Fruit fly (Drosophila melanogaster): Measurements from ENCODE around the gene Smyd3.

Gene Smyd3

DNA sequence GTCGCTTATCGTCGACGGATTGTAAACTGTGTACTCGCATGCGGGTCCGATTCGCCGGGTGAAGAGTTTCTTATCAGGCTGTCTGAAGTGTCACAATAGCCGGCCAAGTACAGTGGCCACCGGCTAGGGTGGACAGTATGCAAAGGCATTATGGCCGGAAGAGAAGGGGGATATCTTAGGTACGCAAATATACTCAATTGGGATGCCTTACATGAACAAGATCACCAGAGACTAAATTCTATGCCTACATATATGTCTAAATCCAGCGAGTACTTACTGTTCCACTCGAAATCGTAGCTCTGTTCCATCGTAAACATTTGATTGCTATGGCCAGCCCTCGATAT is 15.0 kb downstream of the Smyd3 start (continued):
- TF ChIP-seq oc (tag; optimal IDR thresholded peaks at IDR 0.05): no peak
- TF ChIP-seq CG8924 (tag; optimal IDR thresholded peaks at IDR 0.05): peak; percentile 85
- peak; percentile 97 for TF ChIP-seq sens (GFP tag)
- TF ChIP-seq Mad (GFP tag; optimal IDR thresholded peaks at IDR 0.05): peak; percentile 77
- peak; percentile 95 for TF ChIP-seq dpn (GFP tag; optimal IDR thresholded peaks at IDR 0.05)
- TF ChIP-seq CG33557 (GFP tag; optimal IDR thresholded peaks at IDR 0.05): no peak
- TF ChIP-seq CG7786 (GFP tag; optimal IDR thresholded peaks at IDR 0.05): peak; percentile 95
- peak; percentile 98 for TF ChIP-seq slbo (GFP tag; IDR thresholded peaks at IDR 0.05)
- TF ChIP-seq CG13424 (tag; optimal IDR thresholded peaks at IDR 0.05): peak; percentile 86
- TF ChIP-seq onecut (GFP tag; IDR thresholded peaks at IDR 0.05): peak; percentile 80
- TF ChIP-seq CG18619 (GFP tag; optimal IDR thresholded peaks at IDR 0.05): peak; percentile 87
- peak; percentile 92 for TF ChIP-seq repo (GFP tag; optimal IDR thresholded peaks at IDR 0.05)
- TF ChIP-seq pb (GFP tag; optimal IDR thresholded peaks at IDR 0.05): peak; percentile 91
- TF ChIP-seq tll (GFP tag; optimal IDR thresholded peaks at IDR 0.05): no peak
- TF ChIP-seq CG2889 (GFP tag; IDR thresholded peaks at IDR 0.05): peak; percentile 93
- peak; percentile 93 for TF ChIP-seq CG15269 (tag; optimal IDR thresholded peaks at IDR 0.05)
- peak; percentile 52 for TF ChIP-seq twi (tag; optimal IDR thresholded peaks at IDR 0.05)
- TF ChIP-seq CG16779 (GFP tag; IDR thresholded peaks at IDR 0.05): peak; percentile 94
- TF ChIP-seq CG7357 (GFP tag; IDR thresholded peaks at IDR 0.05): peak; percentile 88
- TF ChIP-seq hkb (optimal IDR thresholded peaks at IDR 0.05): no peak
- peak; percentile 93 for TF ChIP-seq hkb (GFP tag; IDR thresholded peaks at IDR 0.05)
- peak; percentile 82 for TF ChIP-seq Atf-2 (GFP tag; optimal IDR thresholded peaks at IDR 0.05)
- TF ChIP-seq Side (GFP tag; optimal IDR thresholded peaks at IDR 0.05): peak; percentile 93
- TF ChIP-seq CHES-1-like (GFP tag; optimal IDR thresholded peaks at IDR 0.05): peak; percentile 94
- peak; percentile 73 for TF ChIP-seq Bdp1 (GFP tag; optimal IDR thresholded peaks at IDR 0.05)
- peak; percentile 90 for TF ChIP-seq Oli (tag; optimal IDR thresholded peaks at IDR 0.05)
- TF ChIP-seq CG3838 (GFP tag; optimal IDR thresholded peaks at IDR 0.05): peak; percentile 59
- no peak for TF ChIP-seq prd (optimal IDR thresholded peaks at IDR 0.05)
- peak; percentile 96 for TF ChIP-seq prd (GFP tag; IDR thresholded peaks at IDR 0.05)
- TF ChIP-seq CG6791 (GFP tag; IDR thresholded peaks at IDR 0.05; ENCODE audit: partially characterized antibody): no peak
- TF ChIP-seq inv (GFP tag; IDR thresholded peaks at IDR 0.05; ENCODE audit: partially characterized antibody): no peak
- TF ChIP-seq Usf (GFP tag; optimal IDR thresholded peaks at IDR 0.05): peak; percentile 82
- peak; percentile 96 for TF ChIP-seq Ptx1 (GFP tag; IDR thresholded peaks at IDR 0.05)
- TF ChIP-seq CG42726 (GFP tag; IDR thresholded peaks at IDR 0.05; ENCODE audit: partially characterized antibody): no peak
- peak; percentile 85 for TF ChIP-seq kay (GFP tag; optimal IDR thresholded peaks at IDR 0.05)
- TF ChIP-seq CG33213 (GFP tag; optimal IDR thresholded peaks at IDR 0.05): peak; percentile 91
- TF ChIP-seq shn (GFP tag; optimal IDR thresholded peaks at IDR 0.05): peak; percentile 83
- peak; percentile 71 for TF ChIP-seq CG6654 (GFP tag; optimal IDR thresholded peaks at IDR 0.05)
- peak; percentile 75 for TF ChIP-seq CG18262 (tag; optimal IDR thresholded peaks at IDR 0.05)
- peak; percentile 68 for TF ChIP-seq Hey (tag; optimal IDR thresholded peaks at IDR 0.05)
- TF ChIP-seq CG6854 (GFP tag; optimal IDR thresholded peaks at IDR 0.05): peak; percentile 90
- peak; percentile 41; the same call in 1 of the 2 replicates for TF ChIP-seq Dip2 (GFP tag; IDR thresholded peaks at IDR 0.05)
- TF ChIP-seq CG9932 (GFP tag; IDR thresholded peaks at IDR 0.05): peak; percentile 94
- peak; percentile 63 for TF ChIP-seq gcm (GFP tag; optimal IDR thresholded peaks at IDR 0.05)
- peak; percentile 71 for TF ChIP-seq ro (GFP tag; IDR thresholded peaks at IDR 0.05)
- TF ChIP-seq Awh (GFP tag; IDR thresholded peaks at IDR 0.05): peak; percentile 92
- TF ChIP-seq Poxn (GFP tag; IDR thresholded peaks at IDR 0.05): peak; percentile 88
- peak; percentile 92 for TF ChIP-seq CG12219 (GFP tag; optimal IDR thresholded peaks at IDR 0.05)
- no peak for TF ChIP-seq fd102C (GFP tag; optimal IDR thresholded peaks at IDR 0.05)
- TF ChIP-seq CG31224 (GFP tag; IDR thresholded peaks at IDR 0.05): peak; percentile 91
- TF ChIP-seq trem (tag; optimal IDR thresholded peaks at IDR 0.05): peak; percentile 14
- peak; percentile 96 for TF ChIP-seq CG14441 (GFP tag; IDR thresholded peaks at IDR 0.05)
